Worm (Caenorhabditis elegans) whole organism, young adult: Measurements from ENCODE around the gene C46F4.3.

ENCODE experiments used
- lin-54 ChIP-seq: fragments of 200-800 bp; sonication (Bioruptor generic); optimal IDR thresholded peaks from 2 replicates; lab custom pipeline; 2018; ENCODE audit warnings: mild to moderate bottlenecking, missing genetic modification characterization, missing compliant biosample characterization
- rec-8 ChIP-seq, 2 experiments: sonication (generic microtip); optimal IDR thresholded peaks; 2 replicates each; lab custom pipeline; 2016; ENCODE audit warnings: mild to moderate bottlenecking in 2 of 2, missing genetic modification characterization in 2 of 2, missing genetic modification reagents in 2 of 2, missing genotype in 2 of 2, missing biosample characterization in 1 of 2, missing compliant biosample characterization in 1 of 2, moderate library complexity in 1 of 2
- unc-62 ChIP-seq: fragments of 150-350 bp; optimal IDR thresholded peaks from 2 replicates; lab custom pipeline; 2014; ENCODE audit warnings: missing biosample characterization, missing genetic modification reagents, missing genetic modification characterization

DNA sequence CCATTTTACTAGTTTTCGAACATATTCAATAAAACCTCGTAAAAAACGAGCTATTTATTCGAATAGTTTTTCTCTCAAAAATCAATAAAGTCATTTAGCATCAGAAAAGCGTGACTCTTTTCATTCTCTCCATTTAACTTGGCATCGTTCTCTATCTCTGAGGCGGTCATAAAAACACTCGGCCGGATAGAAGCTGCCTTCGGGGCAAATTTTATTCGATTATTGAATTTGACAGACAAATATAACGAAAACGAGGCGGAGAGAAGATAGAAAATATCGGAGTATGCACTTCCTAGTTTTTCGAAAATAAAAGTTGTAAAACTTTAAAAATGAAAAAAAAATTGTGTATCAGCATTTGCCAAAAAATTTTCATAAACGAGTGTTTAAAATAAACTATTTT, 39.7 kb downstream of the C46F4.3 start:
- TF ChIP-seq unc-62 (GFP tag; lab: Kevin White, UChicago) (no peak), lin-54 (no peak), rec-8 (tag; optimal IDR thresholded peaks at IDR 0.05; lab: Kevin White, UChicago) (no peak)
